Worm (Caenorhabditis elegans) whole organism, mixed stage, embryonic: Measurements from ENCODE around the gene F11E6.11.

Source experiments
- ces-1 ChIP-seq: fragments of 150-350 bp; optimal IDR thresholded peaks from 2 replicates; lab custom pipeline; 2014; ENCODE audit warnings: missing biosample characterization, missing genetic modification reagents, missing genetic modification characterization
- drap-1 ChIP-seq: fragments of 200-800 bp; sonication (Bioruptor generic); optimal IDR thresholded peaks from 3 replicates; lab custom pipeline; 2018; ENCODE audit warnings: mild to moderate bottlenecking, missing genetic modification characterization, missing compliant biosample characterization
- ham-2 ChIP-seq: fragments of 200-800 bp; sonication (Bioruptor generic); optimal IDR thresholded peaks from 2 replicates; lab custom pipeline; 2018; ENCODE audit warnings: mild to moderate bottlenecking, missing genetic modification characterization, missing compliant biosample characterization
- lin-13 ChIP-seq: fragments of 150-350 bp; optimal IDR thresholded peaks from 2 replicates; lab custom pipeline; 2014; ENCODE audit warnings: missing biosample characterization, missing genetic modification characterization
- lin-32 ChIP-seq: fragments of 200-800 bp; sonication (Bioruptor generic); optimal IDR thresholded peaks from 2 replicates; lab custom pipeline; 2018; ENCODE audit warnings: mild to moderate bottlenecking, missing genetic modification characterization, missing compliant biosample characterization
- lsy-2 ChIP-seq: fragments of 150-350 bp; optimal IDR thresholded peaks from 2 replicates; lab custom pipeline; 2014; ENCODE audit warnings: missing biosample characterization, missing genetic modification characterization
- nhr-2 ChIP-seq: fragments of 150-350 bp; optimal IDR thresholded peaks from 2 replicates; lab custom pipeline; 2014; ENCODE audit warnings: missing biosample characterization, missing genetic modification characterization
- nhr-237 ChIP-seq: fragments of 150-350 bp; optimal IDR thresholded peaks from 2 replicates; lab custom pipeline; 2014; ENCODE audit warnings: missing biosample characterization, missing genetic modification characterization
- nhr-28 ChIP-seq: fragments of 150-350 bp; optimal IDR thresholded peaks from 2 replicates; lab custom pipeline; 2014; ENCODE audit warnings: missing biosample characterization, missing genetic modification characterization
- snpc-4 ChIP-seq: fragments of 150-350 bp; optimal IDR thresholded peaks from 2 replicates; lab custom pipeline; 2014; ENCODE audit warnings: missing biosample characterization, missing genetic modification characterization
- unc-120 ChIP-seq: sonication (generic microtip); optimal IDR thresholded peaks from 2 replicates; lab custom pipeline; 2017; ENCODE audit warnings: missing genetic modification characterization, missing compliant biosample characterization; ENCODE audit not compliant: poor library complexity, severe bottlenecking
- unc-39 ChIP-seq: fragments of 150-350 bp; optimal IDR thresholded peaks from 2 replicates; lab custom pipeline; 2014; ENCODE audit warnings: missing biosample characterization, missing genetic modification characterization
- zip-8 ChIP-seq: fragments of 150-350 bp; optimal IDR thresholded peaks from 2 replicates; lab custom pipeline; 2014; ENCODE audit warnings: missing biosample characterization, missing genetic modification characterization
- ztf-11 ChIP-seq: fragments of 150-350 bp; optimal IDR thresholded peaks from 2 replicates; lab custom pipeline; 2014; ENCODE audit warnings: missing biosample characterization, missing genetic modification characterization

- TF ChIP-seq lin-32 (GFP tag; lab: Kevin White, UChicago): no peak
- no peak for TF ChIP-seq lin-13 (tag; lab: Kevin White, UChicago)
- no peak for TF ChIP-seq ces-1
- no peak for TF ChIP-seq zip-8 (tag; lab: Kevin White, UChicago)
- no peak for TF ChIP-seq nhr-237 (tag; lab: Kevin White, UChicago)
- TF ChIP-seq nhr-2 (tag; lab: Kevin White, UChicago): no peak
- no peak for TF ChIP-seq unc-39
- TF ChIP-seq nhr-28 (tag; lab: Kevin White, UChicago): no peak
- TF ChIP-seq unc-120 (tag; lab: Kevin White, UChicago): no peak
- no peak for TF ChIP-seq lsy-2
- no peak for TF ChIP-seq snpc-4
- no peak for TF ChIP-seq drap-1 (GFP tag; lab: Kevin White, UChicago)
- no peak for TF ChIP-seq ham-2
- TF ChIP-seq ztf-11 (tag; lab: Kevin White, UChicago): no peak
Measured at ce11 chrIV:17395910-17396309, 46.7 kb upstream of the F11E6.11 start, which contains the start of gene sru-15.
